Fruit fly (Drosophila melanogaster): ENCODE measurements around the gene Cdc37.

dm6 chr3L:1746338-1747199 lies 48.6 kb upstream of the Cdc37 start, which contains the start of gene CG13921:
- TF ChIP-seq CG8478 (optimal IDR thresholded peaks at IDR 0.05): no peak
- TF ChIP-seq psq (optimal IDR thresholded peaks at IDR 0.05): no peak
- no peak for TF ChIP-seq pan (optimal IDR thresholded peaks at IDR 0.05)

Measured in whole organism.